Fruit fly (Drosophila melanogaster) whole organism, wandering third instar larva: Measurements from ENCODE around the gene NaPi-III.

ENCODE experiments used
- CG32264 ChIP-seq: fragments of 200-800 bp; sonication (Bioruptor generic); optimal IDR thresholded peaks from 2 replicates; lab custom pipeline; 2016; ENCODE audit warnings: missing biosample characterization, missing genetic modification characterization
- CrebA ChIP-seq: fragments of 200-800 bp; sonication (Bioruptor generic); optimal IDR thresholded peaks from 2 replicates; lab custom pipeline; 2016; ENCODE audit warnings: missing biosample characterization, mild to moderate bottlenecking, missing genetic modification characterization, borderline replicate concordance
- HLH106 ChIP-seq: fragments of 200-800 bp; optimal IDR thresholded peaks from 3 replicates; lab custom pipeline; 2019; ENCODE audit warnings: missing biosample characterization, mild to moderate bottlenecking, missing genetic modification characterization, moderate library complexity
- Myc ChIP-seq: fragments of >200 bp; optimal IDR thresholded peaks from 2 replicates; lab custom pipeline; 2017
- br ChIP-seq: fragments of 200-800 bp; sonication (Bioruptor generic); optimal IDR thresholded peaks from 2 replicates; lab custom pipeline; 2016; ENCODE audit warnings: missing biosample characterization, missing genetic modification characterization
- ey ChIP-seq: fragments of 200-800 bp; sonication (Bioruptor generic); optimal IDR thresholded peaks from 2 replicates; lab custom pipeline; 2016; ENCODE audit warnings: missing biosample characterization, missing genetic modification characterization
- foxo ChIP-seq, 2 experiments: fragments of 200-800 bp; sonication (Bioruptor generic); optimal IDR thresholded peaks; 2 replicates in 1 of 2; 3 replicates in 1 of 2; lab custom pipeline; 2016 to 2017; ENCODE audit warnings: missing biosample characterization in 2 of 2, missing genetic modification characterization in 2 of 2
- pan ChIP-seq: fragments of >200 bp; optimal IDR thresholded peaks from 2 replicates; lab custom pipeline; 2017
- psq ChIP-seq: fragments of 200-800 bp; sonication (Bioruptor generic); optimal IDR thresholded peaks from 3 replicates; lab custom pipeline; 2017; ENCODE audit warnings: missing biosample characterization, mild to moderate bottlenecking, missing genetic modification characterization, moderate library complexity
- tai ChIP-seq: sonication (Bioruptor generic); optimal IDR thresholded peaks from 2 replicates; lab custom pipeline; 2016; ENCODE audit warnings: missing biosample characterization, missing genetic modification characterization
- usp ChIP-seq: fragments of >200 bp; optimal IDR thresholded peaks from 2 replicates; lab custom pipeline; 2017; ENCODE audit warnings: missing biosample characterization, missing genetic modification characterization

dm6 chr3L:11138862-11139261, 15.7 kb downstream of the NaPi-III start:
- TF ChIP-seq Myc (lab: Kevin White, UChicago) (no peak), usp (GFP tag; lab: Kevin White, UChicago) (no peak), tai (GFP tag; lab: Kevin White, UChicago) (no peak), CrebA (no peak), ey (no peak), br (GFP tag; lab: Kevin White, UChicago) (no peak), psq (GFP tag; lab: Kevin White, UChicago) (no peak), pan (lab: Kevin White, UChicago) (no peak), CG32264 (no peak), HLH106 (tag; lab: Kevin White, UChicago) (no peak), foxo (GFP tag; optimal IDR thresholded peaks at IDR 0.05; lab: Kevin White, UChicago) (no peak)
